Worm (Caenorhabditis elegans): ENCODE data around the gene elo-5.
A peak's percentile ranks its signal among the peaks of the same experiment; 100 is the strongest.

Gene elo-5

DNA sequence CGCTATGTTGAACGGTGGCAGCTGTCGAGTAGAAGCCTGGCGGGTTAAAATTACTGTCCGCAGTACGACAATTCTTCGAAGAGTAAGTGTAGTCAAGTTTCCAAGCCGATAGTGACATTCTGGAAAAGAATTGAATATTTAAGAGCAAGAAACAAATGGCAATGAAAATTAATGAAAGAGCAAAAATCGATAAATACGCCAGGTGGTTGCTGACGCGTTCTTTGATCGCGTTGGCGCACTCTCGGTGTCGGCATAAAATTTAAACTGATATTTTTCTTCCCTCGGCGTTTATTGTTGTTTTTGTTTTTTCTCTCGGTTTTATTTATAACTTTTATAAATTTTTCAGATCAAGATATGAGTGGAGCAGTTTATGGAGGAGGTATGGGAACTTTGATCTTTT lies 17.8 kb upstream of the elo-5 start, which contains the start of the genes perm-3 and swsn-6:
Gene perm-3 (minus strand): TSS at position 118 of the 400 bp plus-strand sequence.
Gene swsn-6 (plus strand): TSS at position 347 of the 400 bp plus-strand sequence.
- TF ChIP-seq cog-1 (tag; optimal IDR thresholded peaks at IDR 0.05) = no peak
- TF ChIP-seq T22C8.4 (GFP tag; IDR thresholded peaks at IDR 0.05) = peak; percentile 85; the same call in 1 of the 2 replicates
- peak; percentile 66; the same call in 1 of the 2 replicates for TF ChIP-seq flt-1 (GFP tag; IDR thresholded peaks at IDR 0.05)

DNA sequence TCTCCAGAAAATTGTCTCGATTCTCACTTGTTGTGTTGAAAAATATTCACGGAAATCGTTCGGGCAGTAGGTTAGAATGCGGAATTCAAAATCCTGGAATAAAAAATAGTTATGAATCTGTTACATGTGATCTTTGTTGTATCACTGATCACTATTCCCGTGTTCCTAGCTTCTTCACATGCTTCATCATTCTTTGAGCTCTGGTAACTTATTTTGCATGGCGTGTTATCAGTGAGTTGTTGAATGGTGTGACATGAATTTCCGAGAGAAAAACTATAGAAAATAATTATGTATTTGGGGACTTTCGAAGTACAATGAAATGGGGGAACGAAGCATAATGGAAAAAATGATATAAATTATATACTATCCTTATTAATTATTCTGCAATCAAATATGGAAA lies 16.6 kb upstream of the elo-5 start:
- no peak for TF ChIP-seq ref-1 (GFP tag; conservative IDR thresholded peaks at IDR 0.05)
- TF ChIP-seq T22C8.4 (GFP tag; IDR thresholded peaks at IDR 0.05) = no peak
- TF ChIP-seq ztf-29 (GFP tag; IDR thresholded peaks at IDR 0.05) = no peak
- TF ChIP-seq cog-1 (tag; optimal IDR thresholded peaks at IDR 0.05) = no peak
- TF ChIP-seq tab-1 (GFP tag; IDR thresholded peaks at IDR 0.05) = no peak
- no peak for TF ChIP-seq flt-1 (GFP tag; IDR thresholded peaks at IDR 0.05)
- no peak for TF ChIP-seq ztf-23 (GFP tag; IDR thresholded peaks at IDR 0.05)

DNA sequence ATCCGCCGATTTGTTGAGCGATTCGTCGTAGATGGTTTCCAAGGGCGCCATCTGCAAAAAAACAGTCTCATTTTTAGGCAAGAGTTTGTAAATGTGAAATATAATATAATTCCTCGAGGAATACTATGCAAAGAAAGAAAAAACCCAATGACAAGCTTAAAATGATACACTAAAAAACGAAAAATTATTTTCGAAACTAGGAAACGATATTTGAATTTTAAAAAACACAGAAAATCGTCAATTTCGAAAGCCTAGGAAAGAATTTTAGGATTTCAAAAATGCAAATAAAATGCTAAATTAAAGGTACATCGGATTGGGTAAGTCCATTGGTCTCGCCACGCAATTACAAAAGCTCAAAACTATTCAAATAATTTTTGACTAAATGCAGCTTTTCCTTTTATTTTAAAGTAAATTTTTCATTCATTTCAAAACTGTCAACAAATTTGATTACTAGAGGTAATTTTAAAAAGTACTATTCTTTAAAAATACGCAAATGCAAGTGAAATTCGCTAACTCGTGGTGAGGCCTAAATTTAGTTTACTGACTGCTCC lies 14.7 kb upstream of the elo-5 start, which contains the start of the genes htp-1 and ZK616.5:
Gene htp-1 (minus strand): TSS at position 51 of the 551 bp plus-strand sequence.
Gene ZK616.5 (plus strand): TSS at position 423 of the 551 bp plus-strand sequence.
- TF ChIP-seq T22C8.4 (GFP tag; IDR thresholded peaks at IDR 0.05) = no peak
- no peak for TF ChIP-seq klf-2 (GFP tag; conservative IDR thresholded peaks at IDR 0.05)
- no peak for TF ChIP-seq tab-1 (GFP tag; IDR thresholded peaks at IDR 0.05)
- TF ChIP-seq flt-1 (GFP tag; IDR thresholded peaks at IDR 0.05) = no peak
- TF ChIP-seq ztf-23 (GFP tag; IDR thresholded peaks at IDR 0.05) = no peak
- TF ChIP-seq cog-1 (tag; optimal IDR thresholded peaks at IDR 0.05) = no peak
- no peak for TF ChIP-seq ref-1 (GFP tag; conservative IDR thresholded peaks at IDR 0.05)

DNA sequence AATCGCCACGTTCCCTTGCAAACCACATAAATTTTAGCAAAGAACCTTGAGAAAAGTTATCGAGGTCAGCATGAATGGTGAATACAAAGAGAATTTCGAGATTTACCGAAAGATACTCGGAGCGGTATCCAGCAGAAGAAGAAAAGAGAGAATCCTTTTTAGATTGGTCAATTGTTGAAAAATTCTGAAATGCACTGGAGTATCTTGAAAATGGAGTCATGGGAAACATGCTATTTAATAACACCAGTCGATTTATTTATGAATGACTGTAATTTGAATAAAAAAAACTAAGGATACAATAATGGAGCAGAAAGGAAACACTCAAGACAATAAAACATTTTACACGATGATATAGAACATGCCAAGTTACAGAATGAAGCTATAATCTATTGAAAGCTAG lies 13.0 kb upstream of the elo-5 start:
- TF ChIP-seq T22C8.4 (GFP tag; IDR thresholded peaks at IDR 0.05) (no peak), ref-1 (GFP tag; conservative IDR thresholded peaks at IDR 0.05) (no peak), tab-1 (GFP tag; IDR thresholded peaks at IDR 0.05) (no peak), flt-1 (GFP tag; IDR thresholded peaks at IDR 0.05) (no peak), ztf-29 (GFP tag; IDR thresholded peaks at IDR 0.05) (no peak), cog-1 (tag; optimal IDR thresholded peaks at IDR 0.05) (no peak), ztf-23 (GFP tag; IDR thresholded peaks at IDR 0.05) (no peak), klf-2 (GFP tag; conservative IDR thresholded peaks at IDR 0.05) (no peak), med-1 (GFP tag; optimal IDR thresholded peaks at IDR 0.05; ENCODE audit: insufficient read depth) (no peak)

DNA sequence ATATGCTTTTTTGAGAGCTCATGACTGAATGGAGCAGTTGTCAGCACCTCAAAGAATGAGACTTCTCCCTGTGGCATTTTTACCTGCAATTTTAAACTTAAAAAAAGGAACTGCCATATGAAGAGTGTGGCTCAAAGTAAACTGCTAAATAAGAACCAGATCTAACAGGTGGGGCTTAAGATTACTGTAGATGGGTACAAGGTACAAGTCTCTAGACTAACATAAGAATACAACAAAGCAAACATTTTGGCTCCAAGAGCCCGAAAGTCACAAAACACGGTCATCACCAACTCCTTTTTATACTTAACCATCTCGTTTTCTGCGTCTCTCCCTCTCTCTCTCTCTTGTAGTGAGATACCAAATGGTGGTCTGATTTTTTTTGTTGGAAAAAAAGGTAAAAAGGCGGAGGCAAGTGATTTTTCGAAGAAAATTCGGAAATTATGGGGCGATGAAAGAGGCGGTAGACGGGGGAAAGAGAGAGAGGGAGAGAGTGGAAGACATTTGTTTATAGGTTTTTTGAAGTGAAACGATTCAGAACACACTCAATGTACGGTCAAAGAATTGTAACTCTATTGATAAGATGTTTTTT lies 11.7 kb upstream of the elo-5 start, which contains the start of gene elo-6:
Gene elo-6 (minus strand): TSS at position 83 of the 589 bp plus-strand sequence.
- TF ChIP-seq ref-1 (GFP tag; conservative IDR thresholded peaks at IDR 0.05) (no peak), ztf-23 (GFP tag; IDR thresholded peaks at IDR 0.05) (no peak), tab-1 (GFP tag; IDR thresholded peaks at IDR 0.05) (no peak), cog-1 (tag; optimal IDR thresholded peaks at IDR 0.05) (no peak), klf-2 (GFP tag; conservative IDR thresholded peaks at IDR 0.05) (no peak)

DNA sequence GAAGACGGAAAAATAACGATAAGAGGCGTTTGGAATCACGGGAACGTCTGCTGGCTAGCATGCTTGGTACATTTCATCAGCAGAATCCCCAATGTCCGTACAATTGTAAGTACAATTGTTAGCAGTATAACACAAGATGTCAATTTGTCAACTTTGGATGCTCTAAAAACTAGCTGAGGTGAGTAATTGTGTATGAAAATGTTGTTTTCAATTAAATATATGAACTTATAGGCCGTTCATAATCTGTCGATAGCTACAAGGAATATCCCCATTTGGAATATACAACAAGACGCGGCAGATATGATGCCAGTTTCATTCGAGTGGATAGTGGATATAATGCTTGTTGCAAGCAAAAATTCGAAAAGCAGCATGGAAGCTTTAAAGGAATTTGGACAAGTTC lies 8.1 kb upstream of the elo-5 start, which contains the start of gene F41H10.12:
Gene F41H10.12 (plus strand): TSS at position 301 of the 400 bp plus-strand sequence.
- TF ChIP-seq klf-2 (GFP tag; conservative IDR thresholded peaks at IDR 0.05) = no peak
- TF ChIP-seq flt-1 (GFP tag; IDR thresholded peaks at IDR 0.05) = no peak
- TF ChIP-seq ztf-29 (GFP tag; IDR thresholded peaks at IDR 0.05) = no peak
- TF ChIP-seq cog-1 (tag; optimal IDR thresholded peaks at IDR 0.05) = no peak
- TF ChIP-seq tab-1 (GFP tag; IDR thresholded peaks at IDR 0.05) = no peak
- TF ChIP-seq ztf-23 (GFP tag; IDR thresholded peaks at IDR 0.05) = no peak
- TF ChIP-seq T22C8.4 (GFP tag; IDR thresholded peaks at IDR 0.05) = no peak

DNA sequence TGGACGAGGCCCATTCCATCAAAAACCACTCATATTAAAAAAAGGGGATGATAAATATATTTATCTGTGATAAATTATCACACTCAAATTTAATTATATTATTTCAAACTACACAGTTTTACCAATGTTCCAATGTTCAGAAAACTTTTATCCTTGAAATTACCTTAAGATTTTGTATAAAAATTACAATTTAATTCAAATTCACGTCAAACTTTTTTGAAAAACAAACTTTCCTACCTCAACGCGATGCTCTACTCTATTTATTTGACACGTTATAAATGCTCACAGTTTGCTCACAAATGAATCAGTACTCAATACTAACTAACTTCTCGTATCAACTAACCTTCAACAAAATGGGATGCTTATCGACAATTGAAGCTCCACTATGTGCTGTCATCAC lies 5.7 kb upstream of the elo-5 start, which contains the start of gene F41H10.1:
Gene F41H10.1 (plus strand): TSS at position 301 of the 400 bp plus-strand sequence.
- TF ChIP-seq T22C8.4 (GFP tag; IDR thresholded peaks at IDR 0.05) (no peak), klf-2 (GFP tag; conservative IDR thresholded peaks at IDR 0.05) (no peak), ztf-23 (GFP tag; IDR thresholded peaks at IDR 0.05) (no peak), med-1 (GFP tag; optimal IDR thresholded peaks at IDR 0.05; ENCODE audit: insufficient read depth) (no peak), ztf-29 (GFP tag; IDR thresholded peaks at IDR 0.05) (no peak), cog-1 (tag; optimal IDR thresholded peaks at IDR 0.05) (no peak), flt-1 (GFP tag; IDR thresholded peaks at IDR 0.05) (no peak), ref-1 (GFP tag; conservative IDR thresholded peaks at IDR 0.05) (no peak)

DNA sequence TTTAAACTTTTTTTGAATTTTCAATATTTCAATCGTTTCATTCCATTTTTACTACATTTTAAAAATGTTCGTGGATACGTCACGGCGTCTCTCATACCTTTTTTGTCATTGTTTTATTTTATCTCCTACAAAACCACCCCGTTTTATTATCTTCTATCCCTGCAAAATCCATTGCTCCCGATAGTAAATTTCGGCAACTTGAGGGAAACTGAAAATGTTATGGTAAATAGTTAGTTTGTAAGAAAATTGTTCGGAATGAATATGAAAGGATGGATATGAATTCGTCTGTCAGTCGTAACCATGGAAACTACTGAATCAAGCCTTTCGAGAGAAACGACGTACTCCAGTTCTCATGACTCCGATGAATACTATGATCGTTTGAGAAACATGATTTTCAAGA lies 4.4 kb upstream of the elo-5 start, which contains the start of gene F41H10.2:
Gene F41H10.2 (plus strand): TSS at position 301 of the 400 bp plus-strand sequence.
- TF ChIP-seq T22C8.4 (GFP tag; IDR thresholded peaks at IDR 0.05) (no peak), tab-1 (GFP tag; IDR thresholded peaks at IDR 0.05) (no peak), cog-1 (tag; optimal IDR thresholded peaks at IDR 0.05) (no peak), ref-1 (GFP tag; conservative IDR thresholded peaks at IDR 0.05) (no peak), ztf-29 (GFP tag; IDR thresholded peaks at IDR 0.05) (no peak), med-1 (GFP tag; optimal IDR thresholded peaks at IDR 0.05; ENCODE audit: insufficient read depth) (no peak), klf-2 (GFP tag; conservative IDR thresholded peaks at IDR 0.05) (no peak), flt-1 (GFP tag; IDR thresholded peaks at IDR 0.05) (no peak), ztf-23 (GFP tag; IDR thresholded peaks at IDR 0.05) (no peak)

DNA sequence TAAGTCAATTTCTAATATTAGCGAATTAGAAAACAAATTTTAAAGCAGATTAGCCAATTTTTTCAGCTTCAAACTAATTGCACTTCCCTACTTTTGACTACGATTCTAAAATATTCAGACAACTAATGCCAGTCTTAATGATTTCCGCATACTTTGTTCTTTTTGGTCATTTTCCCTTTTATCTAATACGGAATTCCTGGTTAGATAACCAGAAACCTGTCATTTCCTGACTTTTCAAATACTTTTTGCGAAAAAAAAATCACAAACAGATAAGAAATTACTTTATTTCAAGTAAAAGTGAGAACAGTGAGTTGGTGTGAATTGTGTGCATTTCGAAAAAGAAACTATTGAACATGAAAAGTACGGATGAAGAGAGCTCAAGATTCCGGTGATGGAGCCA lies 3.2 kb upstream of the elo-5 start:
- TF ChIP-seq T22C8.4 (GFP tag; IDR thresholded peaks at IDR 0.05) = no peak
- TF ChIP-seq klf-2 (GFP tag; conservative IDR thresholded peaks at IDR 0.05) = no peak
- no peak for TF ChIP-seq ztf-23 (GFP tag; IDR thresholded peaks at IDR 0.05)
- TF ChIP-seq ref-1 (GFP tag; conservative IDR thresholded peaks at IDR 0.05) = no peak
- TF ChIP-seq med-1 (GFP tag; optimal IDR thresholded peaks at IDR 0.05; ENCODE audit: insufficient read depth) = no peak
- no peak for TF ChIP-seq cog-1 (tag; optimal IDR thresholded peaks at IDR 0.05)
- no peak for TF ChIP-seq ztf-29 (GFP tag; IDR thresholded peaks at IDR 0.05)
- no peak for TF ChIP-seq flt-1 (GFP tag; IDR thresholded peaks at IDR 0.05)
- no peak for TF ChIP-seq tab-1 (GFP tag; IDR thresholded peaks at IDR 0.05)

DNA sequence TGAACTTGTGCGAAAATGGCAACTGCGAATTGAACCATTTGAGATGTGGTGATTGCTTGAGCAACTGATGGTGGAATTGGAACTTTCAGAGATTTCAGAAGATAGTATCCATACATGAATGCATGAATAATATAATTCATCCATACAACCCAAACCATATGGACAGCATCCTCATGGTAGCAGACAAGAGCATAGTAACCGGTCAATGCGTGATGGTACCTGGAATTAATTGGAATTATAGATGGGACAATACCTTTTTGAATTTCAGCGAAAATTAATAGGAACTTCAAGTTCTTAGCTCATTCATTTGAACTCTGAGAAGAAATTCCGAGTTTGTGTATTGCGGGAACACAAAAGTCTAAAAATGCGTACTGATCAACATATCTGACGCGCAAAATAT lies 2.0 kb downstream of the elo-5 start:
- TF ChIP-seq klf-2 (GFP tag; conservative IDR thresholded peaks at IDR 0.05) (no peak), tab-1 (GFP tag; IDR thresholded peaks at IDR 0.05) (no peak), T22C8.4 (GFP tag; IDR thresholded peaks at IDR 0.05) (no peak), med-1 (GFP tag; optimal IDR thresholded peaks at IDR 0.05; ENCODE audit: insufficient read depth) (no peak), ztf-29 (GFP tag; IDR thresholded peaks at IDR 0.05) (no peak), ref-1 (GFP tag; conservative IDR thresholded peaks at IDR 0.05) (no peak), cog-1 (tag; optimal IDR thresholded peaks at IDR 0.05) (no peak), ztf-23 (GFP tag; IDR thresholded peaks at IDR 0.05) (no peak), flt-1 (GFP tag; IDR thresholded peaks at IDR 0.05) (no peak)
